Fruit fly (Drosophila melanogaster) whole organism, larva: ENCODE data around the gene CG7182.

Experiments
- noc ChIP-seq: fragments of 200-800 bp; sonication (Bioruptor generic); optimal IDR thresholded peaks from 3 replicates; lab custom pipeline; 2019; ENCODE audit warnings: missing biosample characterization, mild to moderate bottlenecking, missing genetic modification characterization, moderate library complexity

Gene CG7182

DNA sequence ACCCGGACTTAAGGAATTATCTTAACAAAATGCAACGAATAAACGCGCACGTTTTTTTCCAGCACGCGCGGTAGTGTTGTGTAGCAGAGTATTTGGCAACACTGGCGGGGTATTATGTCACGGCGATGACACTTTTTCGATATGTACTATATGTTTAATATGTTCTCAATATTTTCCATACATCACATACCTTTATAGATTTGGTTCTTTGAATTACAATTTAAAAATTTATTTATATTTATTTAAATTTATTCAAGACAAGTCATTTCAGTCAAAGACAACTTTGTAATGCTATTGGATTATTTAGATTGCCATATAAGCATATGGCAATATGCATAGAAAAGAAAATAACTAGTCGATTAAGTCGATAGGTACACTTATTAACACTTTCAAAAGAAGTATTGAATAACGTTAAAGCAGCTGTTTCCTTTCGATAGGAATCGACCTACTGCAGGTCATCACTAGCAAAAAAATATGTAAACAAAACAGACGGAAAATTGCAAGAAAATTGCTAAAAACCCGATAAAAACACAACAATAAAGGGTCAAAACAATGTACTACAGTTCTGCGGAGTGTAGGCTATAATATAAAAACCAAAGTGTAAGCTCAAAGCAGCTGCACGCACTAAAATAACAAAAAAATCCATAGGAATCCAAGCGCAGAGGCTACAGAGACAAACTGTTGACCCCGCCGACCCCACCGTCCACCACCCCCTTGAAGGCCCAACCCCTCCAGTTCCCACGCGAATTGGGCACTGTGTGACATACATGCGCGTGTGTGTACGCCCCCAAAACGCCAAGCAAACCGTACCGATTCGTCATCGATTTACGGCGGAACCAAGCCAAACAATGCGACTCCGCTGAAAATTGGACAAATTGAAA is at the start of gene CG7182, which contains the start of gene GAPcenA:
Gene CG7182, minus strand, starts transcription at position 283 of the 881 bp plus-strand sequence.
Gene GAPcenA, plus strand, starts transcription at position 462 of the 881 bp plus-strand sequence.
- peak; percentile 81 for TF ChIP-seq noc (tag; lab: Kevin White, UChicago)

DNA sequence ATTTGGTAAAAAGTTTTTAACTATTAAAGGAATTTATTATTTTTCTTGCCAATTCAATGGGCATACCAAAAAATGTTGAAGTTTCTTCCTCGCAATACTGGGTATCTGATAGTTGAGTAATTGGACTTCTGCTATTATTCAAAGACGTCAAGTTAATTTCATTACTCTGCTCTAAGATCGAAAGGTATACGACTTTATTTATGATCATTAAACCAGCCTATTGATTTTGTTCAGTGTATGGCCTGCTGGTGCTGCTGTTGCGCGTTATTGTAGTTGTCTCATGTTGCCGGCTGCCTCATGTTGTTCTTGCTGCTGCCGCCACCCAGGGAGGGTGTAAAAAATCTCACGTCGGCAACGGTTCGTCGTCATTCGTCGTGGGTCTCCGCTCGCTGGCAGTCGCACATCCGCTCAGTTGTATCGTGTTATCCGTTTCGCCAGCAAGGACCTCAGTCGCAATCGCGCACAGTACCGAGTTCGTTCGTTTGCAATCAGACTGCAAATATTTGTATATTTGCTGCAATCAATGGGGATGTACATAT is 49.5 kb upstream of the CG7182 start, which contains the start of gene CG7120:
Gene CG7120, plus strand, starts transcription at position 371 of the 539 bp plus-strand sequence.
- TF ChIP-seq noc (tag; lab: Kevin White, UChicago): no peak

DNA sequence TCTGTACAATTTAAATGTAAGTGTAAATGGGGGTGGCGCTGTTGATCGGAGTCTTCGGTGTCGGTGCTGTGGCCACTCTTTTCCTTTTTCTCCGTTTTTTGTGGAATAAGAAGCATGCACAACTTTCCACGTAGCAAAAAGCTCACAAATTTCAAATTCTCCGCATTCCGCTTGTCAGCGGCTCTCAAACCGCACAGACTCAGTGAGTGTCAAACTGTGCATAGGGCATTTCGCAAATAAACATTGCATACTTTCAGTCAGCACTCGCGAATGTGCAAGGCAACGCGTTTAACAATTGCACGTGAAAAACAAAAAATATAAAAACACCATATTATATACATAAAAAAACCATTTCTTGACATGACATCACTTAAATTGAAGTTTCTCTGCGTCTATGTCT is 48.8 kb upstream of the CG7182 start:
- no peak for TF ChIP-seq noc (tag; lab: Kevin White, UChicago)

DNA sequence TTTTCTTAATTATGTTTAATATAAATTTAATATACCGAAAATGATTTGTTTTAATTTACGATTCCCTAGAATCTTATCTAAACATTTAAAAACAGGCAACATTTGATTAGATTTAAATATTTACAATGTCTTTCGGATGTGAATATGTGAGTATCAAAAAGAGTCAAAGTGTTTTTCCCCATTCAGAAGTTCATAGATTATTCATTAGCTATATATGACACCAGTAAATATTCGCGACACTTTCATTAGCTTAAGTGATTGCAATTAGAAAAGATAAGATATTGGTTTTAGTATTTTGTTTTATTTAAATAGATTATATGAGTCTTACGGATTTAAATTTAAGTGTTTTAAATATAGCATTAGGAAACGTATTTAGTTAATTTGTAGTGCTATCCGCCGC is 48.0 kb upstream of the CG7182 start:
- TF ChIP-seq noc (tag; lab: Kevin White, UChicago): peak; percentile 81

DNA sequence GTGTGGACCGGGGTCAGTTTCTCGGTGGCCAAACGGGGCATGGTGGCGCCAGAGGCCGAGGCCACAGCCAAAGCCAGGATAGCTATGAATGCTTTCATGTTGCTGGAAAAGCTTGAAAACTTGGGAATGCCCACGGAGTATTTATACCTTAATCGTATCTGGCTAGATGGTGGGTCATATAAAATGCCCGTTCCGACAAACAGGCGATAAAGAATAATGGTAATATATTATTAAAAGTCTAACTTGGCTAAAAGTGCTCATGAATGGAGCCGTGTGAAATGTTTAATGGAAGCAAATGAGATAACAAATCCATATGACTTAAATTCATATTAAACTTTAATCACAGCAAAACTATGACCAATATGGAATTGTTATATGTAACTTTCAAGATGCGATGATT is 47.4 kb upstream of the CG7182 start, which contains the start of gene Jon66Cii:
Gene Jon66Cii, minus strand, starts transcription at position 101 of the 400 bp plus-strand sequence.
- no peak for TF ChIP-seq noc (tag; lab: Kevin White, UChicago)

DNA sequence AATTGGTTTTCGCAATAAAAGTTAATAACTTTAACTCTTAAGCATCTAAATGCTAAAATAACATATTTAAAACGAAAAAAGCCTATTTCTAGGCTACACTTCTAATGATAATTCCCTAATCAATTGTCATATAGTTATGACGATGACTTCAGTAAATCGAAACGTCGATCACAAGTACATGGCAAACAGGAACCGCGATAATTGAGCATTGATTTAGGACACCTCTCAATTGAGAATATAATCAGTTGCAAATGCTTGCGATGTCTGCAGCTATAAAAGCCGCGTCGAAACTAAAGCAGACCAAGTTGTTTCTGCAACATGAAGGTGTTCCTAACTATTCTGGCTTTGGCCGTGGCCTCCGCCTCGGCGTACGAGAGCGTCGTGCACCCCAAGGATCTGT is 45.1 kb upstream of the CG7182 start, which contains the start of gene Jon66Ci:
Gene Jon66Ci, plus strand, starts transcription at position 301 of the 400 bp plus-strand sequence.
- TF ChIP-seq noc (tag; lab: Kevin White, UChicago): peak; percentile 33

DNA sequence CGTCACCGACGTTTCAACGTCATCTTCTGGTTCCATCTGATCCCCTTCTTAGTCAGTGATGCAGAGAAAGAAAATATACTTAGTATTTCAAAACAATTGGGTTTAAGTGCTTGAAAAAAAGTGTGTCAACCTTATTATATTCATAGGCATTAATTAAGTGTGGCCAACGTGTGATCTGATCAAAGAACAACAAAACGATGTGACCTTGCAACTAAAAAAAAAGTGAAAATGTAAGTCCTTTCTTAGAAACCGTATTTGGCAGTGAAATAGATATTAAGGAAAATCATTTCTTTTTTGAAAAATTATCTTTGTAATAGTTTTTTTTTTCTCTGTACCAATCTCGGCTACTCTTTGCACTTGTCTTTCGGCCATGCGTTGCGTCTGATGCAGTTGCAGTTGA is 38.9 kb upstream of the CG7182 start:
- TF ChIP-seq noc (tag; lab: Kevin White, UChicago): no peak

DNA sequence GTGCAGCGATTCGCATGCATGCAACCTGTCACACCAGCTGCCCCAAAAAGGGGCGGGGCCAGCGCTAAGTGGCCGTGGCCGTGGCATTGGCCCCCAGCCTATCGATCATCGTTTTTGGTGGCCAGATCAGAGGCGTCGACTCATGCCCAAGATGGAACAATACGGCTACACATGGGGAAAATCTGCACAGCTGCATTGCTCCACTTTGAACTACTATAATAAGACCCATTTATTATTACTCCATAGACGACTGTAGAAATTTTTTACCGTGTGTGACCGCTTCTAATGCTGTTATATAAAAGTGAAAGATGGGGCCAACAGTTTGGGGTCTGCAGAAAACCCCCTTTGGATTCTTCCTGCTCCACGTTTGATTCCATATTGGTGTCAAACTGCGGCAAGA is 37.8 kb upstream of the CG7182 start:
- TF ChIP-seq noc (tag; lab: Kevin White, UChicago): no peak

DNA sequence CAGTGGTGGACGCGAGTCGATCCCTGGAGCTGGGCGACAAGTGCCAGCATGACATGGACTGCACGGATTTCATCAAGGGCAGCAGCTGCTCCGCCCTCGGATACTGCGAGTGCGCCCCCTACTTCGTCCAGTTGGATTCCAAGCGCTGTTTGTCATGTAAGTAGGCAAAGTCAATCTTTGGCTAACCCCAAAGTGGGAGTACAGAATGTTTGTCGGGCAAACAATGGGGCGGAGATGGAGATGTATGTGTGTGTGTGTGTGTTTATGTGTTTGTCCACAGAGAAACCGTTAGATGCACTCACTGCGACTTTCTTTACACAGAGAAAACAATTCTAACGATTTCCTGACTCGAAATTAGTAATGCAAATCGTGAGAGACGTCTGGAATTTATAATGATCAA is 33.0 kb upstream of the CG7182 start:
- no peak for TF ChIP-seq noc (tag; lab: Kevin White, UChicago)

DNA sequence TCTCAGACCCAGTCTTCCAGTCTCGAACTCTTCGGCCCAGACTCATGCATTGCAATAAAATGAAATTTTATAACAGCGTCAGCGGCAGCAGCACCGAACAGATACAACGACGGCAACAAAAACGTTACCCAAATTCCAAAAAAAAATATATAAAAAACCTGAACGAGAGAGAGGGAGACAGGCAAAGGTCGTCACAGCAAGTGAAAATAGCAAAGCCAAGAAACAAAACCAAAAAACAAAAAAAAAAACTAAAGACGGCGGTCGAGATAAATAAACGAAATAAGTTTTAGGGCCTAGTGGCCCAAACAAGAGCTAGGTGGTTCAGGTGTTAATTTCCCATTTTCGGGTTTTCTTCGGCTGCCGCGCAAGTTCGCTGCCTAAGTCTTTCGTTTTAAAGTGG is 27.9 kb upstream of the CG7182 start:
- TF ChIP-seq noc (tag; lab: Kevin White, UChicago): no peak

DNA sequence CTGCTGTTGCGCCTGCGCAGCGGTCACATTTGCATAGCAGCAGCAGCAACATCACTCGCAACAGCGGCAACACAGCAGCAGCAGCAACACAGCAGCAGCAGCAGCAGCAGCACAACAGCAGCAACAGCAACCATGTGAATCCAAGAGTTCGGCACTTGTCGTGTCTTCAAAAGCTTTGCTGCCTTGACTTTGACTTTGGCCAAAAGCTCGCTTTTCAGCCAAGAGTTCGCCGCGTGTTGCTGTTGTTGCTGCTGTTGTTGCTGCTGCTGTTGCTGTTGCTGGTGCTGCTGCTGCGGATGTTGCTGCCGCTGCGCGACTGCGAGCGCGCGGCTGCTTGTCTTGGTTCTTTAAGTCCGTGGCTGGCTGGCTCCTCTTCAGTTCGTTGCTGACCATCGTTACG is 25.9 kb upstream of the CG7182 start, which contains the start of gene ImpE1:
Gene ImpE1, plus strand, starts transcription at position 371 of the 400 bp plus-strand sequence.
- no peak for TF ChIP-seq noc (tag; lab: Kevin White, UChicago)

DNA sequence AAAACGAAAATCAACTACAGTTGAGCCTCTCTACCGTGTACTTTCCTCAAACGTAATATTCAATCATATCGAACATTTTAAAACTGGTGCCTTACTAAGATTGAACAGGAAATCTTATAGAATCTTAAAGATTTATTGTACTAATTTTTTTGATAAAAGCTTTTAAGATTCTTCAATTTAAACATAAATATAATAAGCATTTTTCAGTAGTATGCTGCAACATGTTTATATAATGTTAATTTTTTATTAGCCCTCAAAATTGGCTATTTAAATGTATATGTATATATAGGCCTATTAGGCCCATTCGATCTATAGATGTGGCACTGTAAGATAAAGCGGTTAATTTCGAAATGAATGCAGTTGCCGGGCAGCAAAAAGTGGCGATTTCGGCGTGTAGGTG is 25.4 kb upstream of the CG7182 start:
- no peak for TF ChIP-seq noc (tag; lab: Kevin White, UChicago)

DNA sequence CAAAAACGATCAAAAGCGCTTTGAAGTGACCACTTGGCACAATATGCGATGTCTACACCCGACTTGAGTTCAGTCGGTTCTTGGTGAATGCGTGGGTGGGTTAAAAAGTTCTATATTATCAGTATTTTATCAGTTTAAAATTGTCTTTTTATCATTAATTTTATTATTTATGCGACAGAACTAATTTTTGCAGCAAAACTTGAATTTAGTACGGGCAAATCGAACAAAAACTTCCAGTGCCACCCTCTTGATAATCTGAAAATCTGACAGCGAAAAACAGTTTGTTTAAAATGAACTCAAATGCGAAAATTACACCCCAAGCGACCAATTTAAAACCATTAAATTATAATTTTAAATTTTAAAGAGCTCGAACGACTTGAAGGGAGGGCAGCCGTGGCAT is 24.7 kb upstream of the CG7182 start:
- no peak for TF ChIP-seq noc (tag; lab: Kevin White, UChicago)

DNA sequence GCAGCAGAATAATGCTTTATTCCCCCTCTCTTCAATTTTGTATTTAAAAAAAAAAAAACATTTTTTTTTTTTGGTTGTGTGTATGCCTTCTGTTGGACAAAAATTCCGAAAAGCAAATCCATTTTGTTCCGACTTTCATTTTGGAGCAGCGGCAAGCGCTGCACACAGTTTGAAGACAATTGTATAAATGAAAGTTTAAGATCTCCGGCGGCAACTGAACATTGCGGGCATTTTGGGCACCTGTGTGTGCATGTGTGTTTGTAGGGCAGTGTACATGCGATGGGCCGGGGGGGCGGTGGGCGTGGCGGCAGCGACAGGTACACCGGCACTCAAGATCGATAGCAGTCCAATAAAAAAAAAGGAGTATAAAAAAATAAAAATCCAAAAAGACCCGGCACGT is 23.3 kb upstream of the CG7182 start:
- no peak for TF ChIP-seq noc (tag; lab: Kevin White, UChicago)

DNA sequence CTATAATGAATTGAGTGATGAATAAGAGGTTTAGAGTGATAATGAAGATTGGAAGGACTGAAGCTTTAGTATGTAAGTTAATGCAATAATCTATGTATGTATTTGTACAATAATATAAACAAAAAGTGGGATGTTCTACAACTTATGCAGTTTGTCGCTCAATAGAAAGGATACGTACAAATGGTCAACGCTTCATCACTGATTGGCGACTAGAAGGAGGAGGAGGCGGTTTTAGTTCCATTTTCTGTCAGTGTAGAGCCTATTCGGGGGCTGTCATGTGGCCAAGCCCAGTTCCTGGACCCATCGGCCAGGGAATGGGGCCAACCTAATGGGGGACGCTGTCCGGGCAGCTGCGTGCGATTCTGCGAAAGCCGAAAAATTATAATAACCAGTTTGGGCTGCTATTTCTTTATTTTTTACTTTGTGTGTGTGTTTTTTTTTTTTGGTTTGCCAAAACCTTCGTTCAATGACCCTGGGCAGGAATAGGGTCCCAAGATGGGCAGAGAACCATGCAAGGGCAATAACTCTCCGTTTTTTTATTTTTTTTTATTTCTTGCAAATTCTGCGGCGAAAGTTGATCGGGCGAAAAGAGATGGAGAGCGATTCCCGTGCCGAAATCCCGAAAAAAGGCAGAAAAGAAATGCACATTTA is 22.6 kb upstream of the CG7182 start:
- no peak for TF ChIP-seq noc (tag; lab: Kevin White, UChicago)

DNA sequence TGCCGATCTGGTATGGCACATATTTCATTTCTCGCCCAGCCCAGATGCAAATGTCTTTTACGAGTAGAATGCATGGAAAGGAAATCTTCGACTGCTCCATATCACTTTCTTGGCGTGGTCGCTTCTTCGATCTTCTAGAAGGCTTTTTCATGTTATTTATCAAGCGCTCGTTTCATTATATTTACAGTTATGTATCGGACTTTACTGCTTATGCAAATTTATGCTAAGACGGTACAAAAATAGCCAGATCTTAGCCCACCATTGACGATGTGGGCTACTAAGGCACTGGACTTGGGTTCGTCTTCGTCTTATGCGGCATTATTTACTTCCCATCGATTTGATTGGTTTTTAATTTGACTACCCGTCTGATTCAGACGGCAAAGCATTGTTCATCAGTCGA is 17.1 kb upstream of the CG7182 start:
- TF ChIP-seq noc (tag; lab: Kevin White, UChicago): no peak
